Fruit fly (Drosophila melanogaster) Kc167 (cell line): ENCODE results near the gene crp.

Experiments used
- Myc ChIP-seq: fragments of >200 bp; optimal IDR thresholded peaks from 2 replicates; lab custom pipeline; 2017; ENCODE audit warnings: missing external identifiers
- Sin3A ChIP-seq: fragments of >200 bp; optimal IDR thresholded peaks from 2 replicates; lab custom pipeline; 2018; ENCODE audit warnings: missing external identifiers
- h ChIP-seq: fragments of >200 bp; optimal IDR thresholded peaks from 3 replicates; lab custom pipeline; 2018; ENCODE audit warnings: missing external identifiers
- insv ChIP-seq: fragments of >200 bp; optimal IDR thresholded peaks from 3 replicates; lab custom pipeline; 2018; ENCODE audit warnings: missing external identifiers

DNA sequence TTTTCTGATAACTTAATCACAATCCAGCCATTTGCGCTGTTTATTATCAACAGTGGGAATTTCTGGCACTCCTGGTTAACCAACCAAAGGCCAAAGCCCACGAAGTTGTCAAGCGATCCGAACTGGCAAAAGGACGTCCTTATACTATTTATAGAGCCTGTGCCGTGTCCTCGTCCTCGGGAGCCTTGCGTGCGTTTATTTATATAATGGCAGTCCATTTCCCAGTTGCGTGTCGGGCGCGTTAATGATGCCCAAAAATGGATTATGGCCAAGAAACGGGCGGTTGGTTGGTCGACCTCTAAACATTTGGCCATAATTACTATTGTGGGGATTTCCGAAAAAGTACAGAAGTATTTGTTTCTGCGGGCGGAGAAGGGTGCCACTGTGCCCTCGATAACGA, 32.9 kb upstream of the crp start:
- TF ChIP-seq h (lab: Kevin White, UChicago) (no peak), Sin3A (lab: Kevin White, UChicago) (no peak), Myc (no peak), insv (lab: Kevin White, UChicago) (no peak)
